Worm (Caenorhabditis elegans) whole organism, young adult: ENCODE results near the gene C28H8.8.

Experiments
- F33H1.4 ChIP-seq: fragments of 200-800 bp; sonication (Bioruptor generic); IDR thresholded peaks from 2 replicates; pipeline ENCODE4 v1.3.6; 2022; ENCODE audit warnings: missing genetic modification reagents, missing genetic modification characterization, missing compliant biosample characterization
- ama-1 ChIP-seq, 3 experiments: fragments of 150-350 bp in 1 of 3; sonication (generic microtip) in 2 of 3; optimal IDR thresholded peaks; 2 replicates each; lab custom pipeline; 2014 to 2018; ENCODE audit warnings: missing biosample characterization in 2 of 3, missing genetic modification characterization in 2 of 3, missing genetic modification reagents in 2 of 3
- aptf-3 ChIP-seq: fragments of 200-800 bp; sonication (Bioruptor generic); IDR thresholded peaks from 2 replicates; pipeline ENCODE4 v1.3.6; 2022; ENCODE audit warnings: missing genetic modification characterization, missing compliant biosample characterization
- die-1 ChIP-seq: sonication (generic microtip); optimal IDR thresholded peaks from 2 replicates; lab custom pipeline; 2016; ENCODE audit warnings: missing genotype, mild to moderate bottlenecking, missing genetic modification characterization, missing compliant biosample characterization
- dox-1 ChIP-seq: fragments of 200-800 bp; sonication (Bioruptor generic); IDR thresholded peaks from 2 replicates; pipeline ENCODE4 v1.3.6; 2022; ENCODE audit warnings: missing genetic modification reagents, missing genetic modification characterization, missing compliant biosample characterization
- ekl-4 ChIP-seq: fragments of 200-800 bp; sonication (Bioruptor generic); IDR thresholded peaks from 2 replicates; pipeline ENCODE4 v1.3.6; 2022; ENCODE audit warnings: missing genetic modification reagents, missing genetic modification characterization, missing compliant biosample characterization
- pha-4 ChIP-seq: fragments of 150-350 bp; sonication (generic microtip); optimal IDR thresholded peaks from 2 replicates; lab custom pipeline; 2014; ENCODE audit warnings: missing biosample characterization, missing genetic modification reagents, missing genetic modification characterization
- snpc-4 ChIP-seq, 5 experiments: fragments of 150-350 bp in 1 of 5; sonication (generic microtip) in 4 of 5; optimal IDR thresholded peaks; 2 replicates each; lab custom pipeline; 2014 to 2018; ENCODE audit warnings: missing genetic modification characterization in 5 of 5, missing biosample characterization in 3 of 5, antibody characterized with exemption in 2 of 5, mild to moderate bottlenecking in 2 of 5, missing compliant biosample characterization in 2 of 5, missing genotype in 2 of 5, moderate library complexity in 2 of 5, missing genetic modification reagents in 1 of 5

DNA sequence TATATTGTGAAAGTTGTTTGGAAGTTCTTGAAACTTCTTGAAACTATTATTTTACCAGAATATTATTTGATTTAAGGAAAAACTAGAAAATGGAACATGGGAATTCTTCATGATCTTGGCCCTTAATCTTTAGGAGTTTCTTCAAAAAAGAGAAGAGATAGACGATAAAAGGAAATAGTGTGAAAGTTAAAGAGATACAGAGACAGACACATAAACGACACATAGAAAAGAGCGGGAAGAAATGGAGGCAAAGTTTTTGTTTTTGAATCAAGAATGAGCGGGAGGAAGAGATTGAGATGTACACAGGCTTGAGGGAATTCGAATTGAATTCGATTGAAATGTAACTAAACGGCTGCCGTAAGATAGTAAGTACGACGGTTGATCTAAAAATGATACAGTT, 8.9 kb upstream of the C28H8.8 start:
- TF ChIP-seq aptf-3 (GFP tag; lab: Robert Waterston, UW) (no peak), snpc-4 (GFP tag; optimal IDR thresholded peaks at IDR 0.05; lab: Kevin White, UChicago) (no peak), snpc-4 (tag; optimal IDR thresholded peaks at IDR 0.05; lab: Kevin White, UChicago) (no peak), dox-1 (GFP tag; lab: Robert Waterston, UW) (no peak), F33H1.4 (GFP tag; lab: Robert Waterston, UW) (no peak), ama-1 (optimal IDR thresholded peaks at IDR 0.05; lab: Kevin White, UChicago) (no peak), ama-1 (GFP tag; optimal IDR thresholded peaks at IDR 0.05; lab: Kevin White, UChicago) (no peak), die-1 (no peak), pha-4 (tag; lab: Kevin White, UChicago) (no peak), ekl-4 (no peak)
